Worm (Caenorhabditis elegans) whole organism, midembryonic: Measurements from ENCODE around the gene Y39B6A.43.

Experiments used
- T22C8.4 ChIP-seq: fragments of 200-800 bp; sonication (Bioruptor generic); IDR thresholded peaks from 2 replicates; pipeline ENCODE4 v1.3.6; 2022; ENCODE audit warnings: missing genetic modification characterization, missing compliant biosample characterization
- cog-1 ChIP-seq: sonication (generic microtip); optimal IDR thresholded peaks from 2 replicates; lab custom pipeline; 2016; ENCODE audit warnings: missing genetic modification characterization, missing compliant biosample characterization
- flt-1 ChIP-seq: fragments of 200-800 bp; sonication (Bioruptor generic); IDR thresholded peaks from 2 replicates; pipeline ENCODE4 v1.3.6; 2022; ENCODE audit warnings: missing genetic modification characterization, missing compliant biosample characterization
- klf-2 ChIP-seq: fragments of 200-800 bp; sonication (Bioruptor generic); conservative IDR thresholded peaks from 2 replicates; pipeline ENCODE4 v1.3.6; 2022; ENCODE audit warnings: missing genetic modification reagents, missing genetic modification characterization, missing compliant biosample characterization
- med-1 ChIP-seq: sonication (generic microtip); optimal IDR thresholded peaks from 2 replicates; lab custom pipeline; 2017; ENCODE audit warnings: missing genetic modification characterization, mild to moderate bottlenecking, missing compliant biosample characterization, antibody characterized with exemption, missing genetic modification reagents; ENCODE audit not compliant: insufficient read depth
- ref-1 ChIP-seq: fragments of 200-800 bp; sonication (Bioruptor generic); conservative IDR thresholded peaks from 2 replicates; pipeline ENCODE4 v1.3.6; 2022; ENCODE audit warnings: missing genetic modification reagents, missing genetic modification characterization, missing compliant biosample characterization
- tab-1 ChIP-seq: fragments of 200-800 bp; sonication (Bioruptor generic); IDR thresholded peaks from 2 replicates; pipeline ENCODE4 v1.3.6; 2022; ENCODE audit warnings: missing genetic modification characterization, missing compliant biosample characterization
- ztf-23 ChIP-seq: fragments of 200-800 bp; sonication (Bioruptor generic); IDR thresholded peaks from 2 replicates; pipeline ENCODE4 v1.3.6; 2022; ENCODE audit warnings: missing genetic modification reagents, missing genetic modification characterization, missing compliant biosample characterization
- ztf-29 ChIP-seq: fragments of 200-800 bp; sonication (Bioruptor generic); IDR thresholded peaks from 2 replicates; pipeline ENCODE4 v1.3.6; 2022; ENCODE audit warnings: missing genetic modification reagents, missing genetic modification characterization, missing compliant biosample characterization

The Y39B6A.43 gene

DNA sequence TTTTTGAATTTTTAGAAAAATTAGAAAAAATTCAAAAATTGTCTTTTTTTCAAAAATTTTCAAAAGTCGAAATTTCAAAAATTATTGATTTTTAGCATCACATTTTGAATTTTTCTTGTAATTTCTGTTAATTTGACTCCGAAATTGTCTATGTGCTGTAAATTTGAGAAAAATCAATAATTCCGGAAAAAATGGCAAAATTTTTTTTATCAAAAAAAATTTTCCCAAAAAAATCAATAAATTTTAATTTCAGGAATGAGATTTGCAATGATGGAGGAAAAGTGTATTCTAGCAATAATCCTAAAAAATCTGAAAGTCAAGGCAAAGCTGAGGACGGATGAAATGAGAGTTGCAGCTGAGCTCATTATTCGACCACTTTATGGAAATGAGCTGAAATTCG is 50.2 kb downstream of the Y39B6A.43 start:
- peak; percentile 56 for TF ChIP-seq T22C8.4
- TF ChIP-seq med-1 (GFP tag; lab: Kevin White, UChicago), result no peak

ce11 chrV:18913120-18913519 is 54.5 kb downstream of the Y39B6A.43 start:
- TF ChIP-seq klf-2 (GFP tag; lab: Robert Waterston, UW) (no peak), ztf-23 (GFP tag; lab: Robert Waterston, UW) (no peak), flt-1 (GFP tag; lab: Robert Waterston, UW) (no peak), T22C8.4 (no peak), cog-1 (tag; lab: Kevin White, UChicago) (no peak), med-1 (GFP tag; lab: Kevin White, UChicago) (no peak), tab-1 (GFP tag; lab: Robert Waterston, UW) (no peak), ref-1 (GFP tag; lab: Robert Waterston, UW) (no peak), ztf-29 (GFP tag; lab: Robert Waterston, UW) (no peak)

- TF ChIP-seq T22C8.4, result no peak
- 0 out of 2 replicates have a peak, but pooled peaks have one; percentile 58 for TF ChIP-seq ztf-23 (GFP tag; lab: Robert Waterston, UW)
Measured at ce11 chrV:18912555-18912954, 55.1 kb downstream of the Y39B6A.43 start.

DNA sequence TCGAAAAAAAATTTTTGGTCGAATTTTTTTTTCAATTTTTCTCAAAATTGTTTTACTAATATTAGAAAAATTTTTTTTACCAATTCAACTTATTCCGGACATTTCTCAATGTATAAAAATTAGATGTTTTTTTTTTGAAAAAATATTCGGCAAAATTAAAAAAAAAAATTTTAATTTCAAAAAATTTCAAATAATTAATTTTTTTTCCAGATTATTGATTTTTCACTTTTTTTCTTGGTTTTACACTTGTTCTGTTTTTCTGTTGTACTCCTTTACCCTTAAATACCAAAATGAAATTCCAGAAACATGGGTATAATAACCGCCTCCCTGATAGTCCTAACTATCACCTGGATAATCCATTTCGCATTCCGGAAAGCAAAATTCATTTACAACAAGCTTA is 55.9 kb downstream of the Y39B6A.43 start, which contains the start of gene cyp-42A1:
Gene cyp-42A1, plus strand, starts transcription at position 301 of the 400 bp plus-strand sequence.
- TF ChIP-seq tab-1 (GFP tag; lab: Robert Waterston, UW) (no peak), flt-1 (GFP tag; lab: Robert Waterston, UW) (no peak), ztf-23 (GFP tag; lab: Robert Waterston, UW) (no peak), klf-2 (GFP tag; lab: Robert Waterston, UW) (no peak), cog-1 (tag; lab: Kevin White, UChicago) (no peak), ztf-29 (GFP tag; lab: Robert Waterston, UW) (no peak), med-1 (GFP tag; lab: Kevin White, UChicago) (no peak), ref-1 (GFP tag; lab: Robert Waterston, UW) (no peak), T22C8.4 (no peak)
